Fruit fly (Drosophila melanogaster) whole organism, embryonic: Measurements from ENCODE around the gene ath.

ENCODE experiments used
- CG7963 ChIP-seq: fragments of 200-800 bp; sonication (Bioruptor generic); IDR thresholded peaks from 3 replicates; pipeline ENCODE4 v1.3.6; 2022; ENCODE audit warnings: missing biosample characterization, missing genetic modification characterization; ENCODE audit not compliant: partially characterized antibody
- E2f1 ChIP-seq: fragments of 200-800 bp; sonication (Bioruptor generic); IDR thresholded peaks from 2 replicates; pipeline ENCODE4 v1.3.6; 2022; ENCODE audit warnings: missing biosample characterization, missing genetic modification characterization
- HmgZ ChIP-seq: fragments of 200-800 bp; sonication (Bioruptor generic); optimal IDR thresholded peaks from 2 replicates; lab custom pipeline; 2018; ENCODE audit warnings: missing biosample characterization, mild to moderate bottlenecking, missing genetic modification characterization
- lbe ChIP-seq: fragments of 200-800 bp; sonication (Bioruptor generic); optimal IDR thresholded peaks from 2 replicates; lab custom pipeline; 2016; ENCODE audit warnings: missing biosample characterization, mild to moderate bottlenecking, missing genetic modification characterization
- mirr ChIP-seq: fragments of 200-800 bp; sonication (Bioruptor generic); optimal IDR thresholded peaks from 3 replicates; lab custom pipeline; 2018; ENCODE audit warnings: missing biosample characterization, mild to moderate bottlenecking, missing genetic modification characterization
- otp ChIP-seq: fragments of 200-800 bp; sonication (Bioruptor generic); IDR thresholded peaks from 3 replicates; pipeline ENCODE4, ENCODE4 v1.3.6; 2022; ENCODE audit warnings: missing biosample characterization, missing genetic modification characterization
- pros ChIP-seq: fragments of 200-800 bp; sonication (Bioruptor generic); optimal IDR thresholded peaks from 3 replicates; lab custom pipeline; 2019; ENCODE audit warnings: missing biosample characterization, mild to moderate bottlenecking, missing genetic modification characterization, moderate library complexity

- TF ChIP-seq E2f1 (GFP tag; lab: Robert Waterston, UW): no peak
- no peak for TF ChIP-seq pros (GFP tag; lab: Kevin White, UChicago)
- no peak for TF ChIP-seq CG7963 (GFP tag; lab: Robert Waterston, UW)
- no peak for TF ChIP-seq HmgZ (tag; lab: Kevin White, UChicago)
- no peak for TF ChIP-seq otp (GFP tag; lab: Robert Waterston, UW)
- TF ChIP-seq mirr: no peak
- no peak for TF ChIP-seq lbe
Measured at dm6 chr2L:10201743-10202142, 9.2 kb upstream of the ath start.
